Worm (Caenorhabditis elegans): ENCODE measurements around the gene F01D5.7.

DNA sequence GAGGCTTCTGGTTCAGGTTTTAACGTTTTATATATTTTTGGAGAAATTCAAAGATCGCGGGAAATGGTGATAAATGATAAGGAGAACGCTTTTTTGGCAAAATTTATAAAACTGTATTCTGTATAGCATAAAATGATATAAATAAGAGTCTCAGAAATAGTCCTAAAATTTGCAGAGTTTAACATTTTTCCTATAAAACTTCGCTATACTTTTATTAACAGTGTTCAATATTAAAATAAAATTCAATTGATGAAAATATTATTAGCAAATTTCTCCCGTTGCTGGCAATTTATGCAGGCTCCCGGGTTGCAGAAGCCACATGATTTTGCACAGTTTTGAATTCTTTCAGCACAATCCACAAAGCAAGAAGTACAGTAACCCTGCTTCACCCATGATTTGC lies 9.5 kb upstream of the F01D5.7 start, which contains the start of gene F01D5.2:
- TF ChIP-seq efl-1 (optimal IDR thresholded peaks at IDR 0.05), result no peak
- no peak for TF ChIP-seq efl-1 (GFP tag; optimal IDR thresholded peaks at IDR 0.05 in 1 of 2)
- no peak for TF ChIP-seq fos-1 (tag; optimal IDR thresholded peaks at IDR 0.05)
- no peak for TF ChIP-seq dpl-1 (GFP tag; optimal IDR thresholded peaks at IDR 0.05)
- TF ChIP-seq ama-1 (optimal IDR thresholded peaks at IDR 0.05), result no peak
- TF ChIP-seq lin-14 (GFP tag; optimal IDR thresholded peaks at IDR 0.05), result no peak
- TF ChIP-seq lsy-2 (tag; optimal IDR thresholded peaks at IDR 0.05), result no peak
- TF ChIP-seq unc-62 (GFP tag; optimal IDR thresholded peaks at IDR 0.05), result no peak
- no peak for TF ChIP-seq nhr-77 (tag; optimal IDR thresholded peaks at IDR 0.05)
- no peak for TF ChIP-seq nhr-237 (tag; optimal IDR thresholded peaks at IDR 0.05)

Data from whole organism, L1 larva.